Worm (Caenorhabditis elegans): ENCODE results near the gene ZK892.4.

The ZK892.4 gene

ce11 chrII:10021749-10022148, 15.4 kb downstream of the ZK892.4 start:
- TF ChIP-seq lin-14 (GFP tag; optimal IDR thresholded peaks at IDR 0.05) (peak; percentile 31), isw-1 (GFP tag; IDR thresholded peaks at IDR 0.05) (no peak), fkh-10 (GFP tag; optimal IDR thresholded peaks at IDR 0.05) (peak; percentile 82)

- TF ChIP-seq lin-35 (GFP tag; optimal IDR thresholded peaks at IDR 0.05) (no peak), zip-4 (GFP tag; optimal IDR thresholded peaks at IDR 0.05) (no peak), ceh-88 (GFP tag; IDR thresholded peaks at IDR 0.05) (no peak), nhr-77 (tag; optimal IDR thresholded peaks at IDR 0.05) (no peak), egl-27 (tag; optimal IDR thresholded peaks at IDR 0.05) (no peak), F16B12.6 (tag; optimal IDR thresholded peaks at IDR 0.05) (no peak), ces-1 (GFP tag; optimal IDR thresholded peaks at IDR 0.05) (no peak), ztf-11 (tag; optimal IDR thresholded peaks at IDR 0.05) (no peak), zag-1 (tag; optimal IDR thresholded peaks at IDR 0.05) (no peak), tbx-2 (tag; optimal IDR thresholded peaks at IDR 0.05) (no peak), unc-98 (GFP tag; IDR thresholded peaks at IDR 0.05) (no peak), ets-5 (GFP tag; IDR thresholded peaks at IDR 0.05) (no peak), hpl-2 (GFP tag; optimal IDR thresholded peaks at IDR 0.05) (no peak), C04F5.9 (tag; optimal IDR thresholded peaks at IDR 0.05) (no peak), ztf-4 (tag; optimal IDR thresholded peaks at IDR 0.05) (no peak), lin-15B (tag; optimal IDR thresholded peaks at IDR 0.05) (no peak), unc-86 (tag; optimal IDR thresholded peaks at IDR 0.05) (no peak), aha-1 (tag; optimal IDR thresholded peaks at IDR 0.05) (no peak), nhr-76 (tag; optimal IDR thresholded peaks at IDR 0.05) (no peak), nhr-20 (tag; optimal IDR thresholded peaks at IDR 0.05) (no peak), ceh-8 (GFP tag; optimal IDR thresholded peaks at IDR 0.05) (no peak), irx-1 (tag; optimal IDR thresholded peaks at IDR 0.05) (no peak), nhr-12 (tag; optimal IDR thresholded peaks at IDR 0.05) (no peak), nhr-71 (tag; optimal IDR thresholded peaks at IDR 0.05) (peak; percentile 4), hlh-17 (GFP tag; optimal IDR thresholded peaks at IDR 0.05; ENCODE audit: borderline replicate concordance) (no peak), C16A3.4 (tag; optimal IDR thresholded peaks at IDR 0.05) (no peak), pag-3 (tag; optimal IDR thresholded peaks at IDR 0.05; ENCODE audit: borderline replicate concordance, insufficient read depth) (peak; percentile 52), fos-1 (tag; optimal IDR thresholded peaks at IDR 0.05) (no peak), nhr-237 (tag; optimal IDR thresholded peaks at IDR 0.05) (no peak), unc-62 (GFP tag; optimal IDR thresholded peaks at IDR 0.05) (no peak), sox-4 (tag; optimal IDR thresholded peaks at IDR 0.05) (no peak), snu-23 (GFP tag; optimal IDR thresholded peaks at IDR 0.05) (no peak), nhr-84 (tag; optimal IDR thresholded peaks at IDR 0.05) (no peak), xbp-1 (tag; optimal IDR thresholded peaks at IDR 0.05) (no peak), lsy-2 (tag; optimal IDR thresholded peaks at IDR 0.05) (peak in 1 of 2 experiments; percentile 6), aly-2 (tag; optimal IDR thresholded peaks at IDR 0.05) (no peak), fkh-10 (GFP tag; optimal IDR thresholded peaks at IDR 0.05) (no peak), unc-30 (tag; optimal IDR thresholded peaks at IDR 0.05) (no peak), rnt-1 (tag; optimal IDR thresholded peaks at IDR 0.05) (peak; percentile 27), dsc-1 (tag; optimal IDR thresholded peaks at IDR 0.05) (peak; percentile 24), egl-13 (tag; optimal IDR thresholded peaks at IDR 0.05) (no peak), ama-1 (optimal IDR thresholded peaks at IDR 0.05) (no peak), mep-1 (tag; optimal IDR thresholded peaks at IDR 0.05) (no peak), vab-15 (tag; optimal IDR thresholded peaks at IDR 0.05) (no peak), alr-1 (tag; optimal IDR thresholded peaks at IDR 0.05; ENCODE audit: borderline replicate concordance) (no peak), isw-1 (GFP tag; IDR thresholded peaks at IDR 0.05) (no peak), sptf-1 (tag; optimal IDR thresholded peaks at IDR 0.05) (no peak), blmp-1 (tag; optimal IDR thresholded peaks at IDR 0.05) (no peak), lin-14 (GFP tag; optimal IDR thresholded peaks at IDR 0.05) (peak; percentile 65), Y116A8C.19 (tag; optimal IDR thresholded peaks at IDR 0.05; ENCODE audit: borderline replicate concordance) (no peak), nhr-11 (tag; optimal IDR thresholded peaks at IDR 0.05) (no peak)
Measured at ce11 chrII:10025059-10025458, 18.7 kb downstream of the ZK892.4 start.
